Worm (Caenorhabditis elegans): ENCODE measurements around the gene Y37E11AL.1.

Y37E11AL.1 gene

ce11 chrIV:3719057-3719456 is 9.8 kb downstream of the Y37E11AL.1 start, which contains the start of gene Y37E11AM.3:
Gene Y37E11AM.3, minus strand, starts transcription at chrIV:3719157.
- no peak for TF ChIP-seq ama-1 (optimal IDR thresholded peaks at IDR 0.05)
- TF ChIP-seq ahr-1 (tag; optimal IDR thresholded peaks at IDR 0.05), result no peak

ce11 chrIV:3720644-3721043 is 11.3 kb downstream of the Y37E11AL.1 start:
- TF ChIP-seq ttx-3 (tag; optimal IDR thresholded peaks at IDR 0.05) (no peak), unc-55 (GFP tag; optimal IDR thresholded peaks at IDR 0.05) (no peak), pqm-1 (tag; optimal IDR thresholded peaks at IDR 0.05) (no peak), ama-1 (optimal IDR thresholded peaks at IDR 0.05) (no peak), ceh-18 (tag; optimal IDR thresholded peaks at IDR 0.05) (no peak), unc-86 (tag; optimal IDR thresholded peaks at IDR 0.05) (no peak), ceh-14 (tag; optimal IDR thresholded peaks at IDR 0.05) (no peak), ahr-1 (tag; optimal IDR thresholded peaks at IDR 0.05) (no peak), pros-1 (tag; optimal IDR thresholded peaks at IDR 0.05) (no peak), nfya-1 (tag; optimal IDR thresholded peaks at IDR 0.05) (no peak), dmd-4 (tag; optimal IDR thresholded peaks at IDR 0.05; ENCODE audit: borderline replicate concordance) (no peak), pha-2 (tag; optimal IDR thresholded peaks at IDR 0.05) (no peak), zip-5 (tag; optimal IDR thresholded peaks at IDR 0.05) (no peak), F13H6.1 (tag; optimal IDR thresholded peaks at IDR 0.05) (no peak), fkh-6 (tag; optimal IDR thresholded peaks at IDR 0.05) (no peak)

- TF ChIP-seq ztf-16 (tag; optimal IDR thresholded peaks at IDR 0.05) (no peak), elt-2 (tag; optimal IDR thresholded peaks at IDR 0.05) (peak; percentile 52)
Observed at ce11 chrIV:3721973-3722372, 12.7 kb downstream of the Y37E11AL.1 start.

ce11 chrIV:3722690-3723089 is 13.4 kb downstream of the Y37E11AL.1 start, which contains the start of gene Y37E11AM.4:
Gene Y37E11AM.4, minus strand, starts transcription at chrIV:3722790.
- no peak for TF ChIP-seq ama-1 (optimal IDR thresholded peaks at IDR 0.05)
- TF ChIP-seq pha-2 (tag; optimal IDR thresholded peaks at IDR 0.05), result no peak
- TF ChIP-seq pax-1 (tag; optimal IDR thresholded peaks at IDR 0.05), result no peak
- TF ChIP-seq Y22D7AL.16 (tag; optimal IDR thresholded peaks at IDR 0.05), result no peak
- TF ChIP-seq sox-4 (tag; optimal IDR thresholded peaks at IDR 0.05), result no peak
- TF ChIP-seq nhr-11 (tag; optimal IDR thresholded peaks at IDR 0.05), result no peak
- TF ChIP-seq ref-2 (tag; optimal IDR thresholded peaks at IDR 0.05), result no peak
- no peak for TF ChIP-seq gmeb-2 (tag; optimal IDR thresholded peaks at IDR 0.05)
- TF ChIP-seq pha-4 (tag; optimal IDR thresholded peaks at IDR 0.05), result no peak
- TF ChIP-seq rnt-1 (tag; optimal IDR thresholded peaks at IDR 0.05), result no peak
- TF ChIP-seq mec-3 (tag; optimal IDR thresholded peaks at IDR 0.05; ENCODE audit: borderline replicate concordance), result no peak
- no peak for TF ChIP-seq ahr-1 (tag; optimal IDR thresholded peaks at IDR 0.05)
- no peak for TF ChIP-seq hlh-8 (tag; optimal IDR thresholded peaks at IDR 0.05)
- TF ChIP-seq lin-11 (tag; optimal IDR thresholded peaks at IDR 0.05), result no peak
- no peak for TF ChIP-seq odd-2 (tag; optimal IDR thresholded peaks at IDR 0.05)
- TF ChIP-seq ceh-30 (tag; optimal IDR thresholded peaks at IDR 0.05), result no peak
- no peak for TF ChIP-seq C08G9.2 (tag; optimal IDR thresholded peaks at IDR 0.05)
- TF ChIP-seq elt-2 (tag; optimal IDR thresholded peaks at IDR 0.05), result no peak
- TF ChIP-seq ztf-16 (tag; optimal IDR thresholded peaks at IDR 0.05), result no peak
- no peak for TF ChIP-seq sox-2 (GFP tag; IDR thresholded peaks at IDR 0.05)

- TF ChIP-seq ceh-6 (GFP tag; optimal IDR thresholded peaks at IDR 0.05) (no peak), ceh-45 (GFP tag; IDR thresholded peaks at IDR 0.05) (no peak), hlh-30 (tag; optimal IDR thresholded peaks at IDR 0.05; ENCODE audit: insufficient read depth) (no peak), K02D7.2 (tag; optimal IDR thresholded peaks at IDR 0.05) (no peak), unc-86 (tag; optimal IDR thresholded peaks at IDR 0.05) (no peak), che-1 (tag; optimal IDR thresholded peaks at IDR 0.05) (no peak), fkh-6 (tag; optimal IDR thresholded peaks at IDR 0.05) (no peak), pat-9 (tag; optimal IDR thresholded peaks at IDR 0.05) (no peak), pha-4 (tag; optimal IDR thresholded peaks at IDR 0.05) (no peak), ceh-24 (tag; optimal IDR thresholded peaks at IDR 0.05) (no peak), ceh-9 (tag; optimal IDR thresholded peaks at IDR 0.05) (no peak), ttx-3 (tag; optimal IDR thresholded peaks at IDR 0.05) (no peak), rnt-1 (tag; optimal IDR thresholded peaks at IDR 0.05) (no peak), ref-2 (tag; optimal IDR thresholded peaks at IDR 0.05) (no peak), pros-1 (tag; optimal IDR thresholded peaks at IDR 0.05) (no peak), elt-2 (tag; optimal IDR thresholded peaks at IDR 0.05) (no peak), pqm-1 (tag; optimal IDR thresholded peaks at IDR 0.05) (no peak), syd-9 (tag; optimal IDR thresholded peaks at IDR 0.05) (no peak)
Observed at ce11 chrIV:3725361-3725760, 16.1 kb downstream of the Y37E11AL.1 start, which contains the start of gene Y37E11AM.2. Gene Y37E11AM.2, minus strand, starts transcription at chrIV:3725461.
